Fruit fly (Drosophila melanogaster): ENCODE data around the gene ogre.

ogre gene

dm6 chrX:6994473-6995179 lies 3.5 kb upstream of the ogre start (continued):
- TF ChIP-seq CG34376 (GFP tag; optimal IDR thresholded peaks at IDR 0.05) (peak; percentile 54), tx (GFP tag; optimal IDR thresholded peaks at IDR 0.05) (no peak), Lhr (GFP tag; optimal IDR thresholded peaks at IDR 0.05) (no peak), CG14050 (GFP tag; IDR thresholded peaks at IDR 0.05) (no peak), p53 (GFP tag; optimal IDR thresholded peaks at IDR 0.05) (no peak), CG18476 (GFP tag; optimal IDR thresholded peaks at IDR 0.05) (no peak), CG17829 (tag; optimal IDR thresholded peaks at IDR 0.05) (no peak), CG1603 (tag; optimal IDR thresholded peaks at IDR 0.05) (no peak), CG11504 (tag; optimal IDR thresholded peaks at IDR 0.05) (no peak), vfl (GFP tag; optimal IDR thresholded peaks at IDR 0.05) (no peak), schlank (tag; optimal IDR thresholded peaks at IDR 0.05) (peak; percentile 4), jumu (GFP tag; optimal IDR thresholded peaks at IDR 0.05) (no peak), Hsf (GFP tag; optimal IDR thresholded peaks at IDR 0.05) (no peak), CG13424 (tag; optimal IDR thresholded peaks at IDR 0.05) (peak; percentile 20), CG18619 (GFP tag; optimal IDR thresholded peaks at IDR 0.05) (peak; percentile 15), CG8944 (GFP tag; optimal IDR thresholded peaks at IDR 0.05) (no peak), CG14014 (GFP tag; IDR thresholded peaks at IDR 0.05) (no peak), CG8359 (GFP tag; optimal IDR thresholded peaks at IDR 0.05; ENCODE audit: borderline replicate concordance) (no peak), stwl (tag; optimal IDR thresholded peaks at IDR 0.05) (no peak), CG15269 (tag; optimal IDR thresholded peaks at IDR 0.05) (no peak), CG9876 (GFP tag; optimal IDR thresholded peaks at IDR 0.05) (no peak), Ravus (GFP tag; IDR thresholded peaks at IDR 0.05) (no peak), Pdp1 (GFP tag; optimal IDR thresholded peaks at IDR 0.05) (peak in 1 of 2 experiments; percentile 22), C15 (GFP tag; IDR thresholded peaks at IDR 0.05) (no peak), CG8290 (GFP tag; optimal IDR thresholded peaks at IDR 0.05) (no peak), CG8290 (tag; optimal IDR thresholded peaks at IDR 0.05) (peak; percentile 19 to 56), bsh (GFP tag; optimal IDR thresholded peaks at IDR 0.05) (peak in 1 of 2 experiments; percentile 3), hth (optimal IDR thresholded peaks at IDR 0.05) (no peak), sim (GFP tag; IDR thresholded peaks at IDR 0.05) (no peak), CG17328 (GFP tag; IDR thresholded peaks at IDR 0.05) (no peak), nom (GFP tag; optimal IDR thresholded peaks at IDR 0.05) (peak; percentile 77), Side (GFP tag; optimal IDR thresholded peaks at IDR 0.05) (no peak), phol (tag; optimal IDR thresholded peaks at IDR 0.05) (no peak), CG5245 (GFP tag; optimal IDR thresholded peaks at IDR 0.05) (no peak), CG15601 (tag; optimal IDR thresholded peaks at IDR 0.05) (peak; percentile 42), dmrt99B (tag; optimal IDR thresholded peaks at IDR 0.05) (no peak), ac (GFP tag; optimal IDR thresholded peaks at IDR 0.05) (no peak), sens (GFP tag) (peak; percentile 60), Hand (GFP tag; optimal IDR thresholded peaks at IDR 0.05) (peak; percentile 14), tap (tag; optimal IDR thresholded peaks at IDR 0.05) (no peak), CG6272 (GFP tag; IDR thresholded peaks at IDR 0.05) (no peak), peb (GFP tag; IDR thresholded peaks at IDR 0.05) (no peak), al (GFP tag; IDR thresholded peaks at IDR 0.05) (no peak), onecut (GFP tag; IDR thresholded peaks at IDR 0.05) (no peak), CG12299 (tag; optimal IDR thresholded peaks at IDR 0.05) (no peak), fd64A (GFP tag; optimal IDR thresholded peaks at IDR 0.05) (peak; percentile 7), Meics (GFP tag; optimal IDR thresholded peaks at IDR 0.05) (no peak), Myb (GFP tag; optimal IDR thresholded peaks at IDR 0.05) (no peak), exex (tag; optimal IDR thresholded peaks at IDR 0.05) (peak; percentile 83), CG30020 (tag; optimal IDR thresholded peaks at IDR 0.05) (no peak), CG9437 (GFP tag; optimal IDR thresholded peaks at IDR 0.05) (no peak)

Measured in whole organism, embryonic.